Worm (Caenorhabditis elegans) whole organism, dauer: ENCODE measurements around the gene C50D2.2.

Source experiments
- unc-62 ChIP-seq: sonication (generic microtip); optimal IDR thresholded peaks from 2 replicates; lab custom pipeline; 2017; ENCODE audit warnings: missing biosample characterization, missing genetic modification reagents, missing genetic modification characterization

The C50D2.2 gene

ce11 chrII:108865-109264 is at the start of gene C50D2.2:
Gene C50D2.2, plus strand, starts transcription at chrII:109165.
- no peak for TF ChIP-seq unc-62

DNA sequence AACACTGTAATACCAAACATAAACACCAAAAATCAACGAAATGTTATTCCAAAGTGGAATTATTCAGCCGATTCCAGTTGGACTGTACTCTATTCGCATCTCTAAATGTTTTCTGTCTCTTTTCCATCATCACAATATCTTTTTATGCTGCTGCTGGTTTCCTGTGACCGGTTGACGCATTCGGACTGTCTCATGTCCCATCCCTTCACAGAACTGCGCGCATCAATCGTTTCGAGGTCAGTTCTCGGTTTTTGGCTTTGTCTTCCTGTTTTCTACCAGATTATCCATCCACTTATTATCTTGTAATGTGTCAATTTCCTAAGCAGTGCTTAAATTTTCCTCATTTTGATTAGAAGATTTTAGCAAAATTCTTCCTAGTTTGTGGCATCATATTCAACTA is 48.9 kb upstream of the C50D2.2 start:
- no peak for TF ChIP-seq unc-62

- TF ChIP-seq unc-62, result no peak
Measured at ce11 chrII:61013-61412, 48.0 kb upstream of the C50D2.2 start, which contains the start of gene C23H3.2. Gene C23H3.2, plus strand, starts transcription at chrII:61313.

DNA sequence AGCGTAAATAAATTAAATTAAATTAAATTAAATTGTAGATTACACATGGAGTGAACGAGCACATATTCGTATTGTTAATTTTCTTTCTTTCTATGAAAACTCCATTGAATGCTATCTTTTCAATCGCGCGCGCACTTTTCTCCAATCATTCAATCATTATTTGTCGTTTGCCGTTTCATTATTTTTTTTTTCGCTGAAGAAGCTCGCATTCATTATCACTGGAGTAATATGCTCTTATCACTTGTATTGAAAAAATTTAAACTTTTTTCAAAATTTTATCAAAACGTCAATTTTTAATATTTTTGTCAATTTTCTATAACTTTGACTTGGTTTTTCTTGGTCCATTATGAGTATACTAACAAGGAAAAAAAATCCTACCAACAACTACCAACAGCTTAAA is 43.5 kb upstream of the C50D2.2 start:
- TF ChIP-seq unc-62, result no peak

- no peak for TF ChIP-seq unc-62
Measured at ce11 chrII:66322-66721, 42.6 kb upstream of the C50D2.2 start.

DNA sequence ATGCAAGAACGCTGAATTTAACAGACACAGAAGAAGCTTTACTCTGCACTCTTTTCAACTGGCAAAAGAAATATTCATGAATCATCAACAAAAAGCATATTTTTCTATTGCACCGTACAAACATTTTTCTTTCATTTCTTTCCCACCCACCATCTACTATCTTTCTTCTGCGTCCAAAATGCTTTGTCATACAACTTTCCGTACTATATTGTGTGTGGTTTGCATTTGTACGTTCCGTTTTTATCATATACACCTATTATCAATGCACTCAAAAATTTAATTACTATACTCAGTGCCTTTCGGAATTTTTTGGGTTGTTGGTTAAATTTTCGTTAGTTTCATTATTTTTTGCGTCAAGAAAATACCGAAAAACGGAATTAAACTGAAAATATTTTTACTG is 41.3 kb upstream of the C50D2.2 start:
- no peak for TF ChIP-seq unc-62

DNA sequence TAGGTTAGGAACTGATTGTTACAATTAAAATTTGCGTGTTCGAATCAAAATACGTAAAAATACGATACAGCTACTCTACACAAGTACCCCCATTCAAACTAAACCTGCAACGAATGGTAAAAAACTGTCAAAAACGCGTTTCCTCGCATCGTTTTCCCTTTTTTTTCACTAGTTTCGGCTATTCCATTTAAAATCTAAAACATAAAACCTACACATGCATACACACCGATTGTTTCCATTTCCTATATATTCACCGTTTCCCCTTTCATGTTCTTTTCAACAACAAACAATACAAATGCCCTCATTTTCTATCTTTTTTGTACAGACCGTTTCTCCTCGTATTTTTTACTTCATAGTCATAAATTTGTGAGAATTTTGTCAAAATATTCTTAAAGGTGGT is 40.2 kb upstream of the C50D2.2 start:
- TF ChIP-seq unc-62, result no peak

DNA sequence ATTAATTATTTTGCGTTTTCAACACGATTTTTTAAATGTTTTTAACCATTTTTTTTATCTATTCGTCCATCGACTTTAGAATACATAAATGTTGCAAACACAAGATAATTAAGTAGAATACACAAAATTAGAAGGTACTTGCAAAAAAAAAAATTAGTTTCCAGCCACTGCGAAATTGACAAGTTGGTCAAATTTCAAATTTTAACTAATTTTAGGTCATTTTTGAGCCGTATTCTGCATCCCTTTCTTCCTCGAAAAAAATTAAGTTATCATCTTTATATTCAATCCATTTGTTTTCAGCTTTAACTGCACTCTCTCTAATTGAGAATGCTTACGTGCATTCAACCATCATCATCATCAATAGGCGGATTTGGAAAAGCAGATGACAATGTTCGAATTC is 39.6 kb upstream of the C50D2.2 start, which contains the start of gene egl-26:
Gene egl-26, plus strand, starts transcription at position 301 of the 400 bp plus-strand sequence.
- TF ChIP-seq unc-62, result no peak

DNA sequence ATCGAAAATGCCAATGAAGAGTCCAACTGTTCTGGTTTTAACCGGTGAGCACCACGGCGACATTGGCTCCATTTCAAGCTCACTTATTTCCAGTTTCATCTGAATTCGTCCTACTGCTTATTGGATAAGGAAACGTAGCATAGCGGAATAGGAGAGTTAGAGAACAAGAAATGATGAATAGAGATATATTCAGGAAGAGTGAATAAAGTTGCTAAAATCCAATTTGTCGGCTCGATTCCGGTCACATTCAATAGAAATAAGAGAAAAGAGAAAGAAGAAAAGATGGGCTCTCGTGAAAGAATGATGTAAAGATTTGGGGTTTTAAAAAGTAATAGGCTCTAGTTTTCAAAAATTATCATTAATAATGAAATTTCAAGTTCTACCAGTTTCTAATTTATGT is 35.6 kb upstream of the C50D2.2 start:
- TF ChIP-seq unc-62, result no peak

DNA sequence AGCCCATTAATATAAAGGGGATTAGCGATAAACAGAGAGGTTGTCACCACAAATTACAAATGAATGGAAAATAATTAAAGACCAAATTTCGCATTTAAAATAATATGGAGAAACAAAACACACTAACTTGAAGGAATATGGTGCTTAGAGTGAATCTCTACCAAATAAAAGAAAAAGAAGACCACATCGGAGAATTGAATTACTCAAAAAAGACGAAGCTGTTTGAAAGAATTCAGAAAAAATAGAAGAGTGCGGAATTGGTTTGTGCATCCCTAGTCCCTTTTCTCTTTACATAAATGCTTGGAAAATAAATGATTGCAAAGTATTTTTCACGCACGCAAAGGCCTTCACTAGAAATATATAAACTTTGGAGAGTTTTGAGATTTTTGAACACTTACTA is 35.1 kb upstream of the C50D2.2 start:
- TF ChIP-seq unc-62, result no peak

- no peak for TF ChIP-seq unc-62
Measured at ce11 chrII:75831-76230, 33.1 kb upstream of the C50D2.2 start.

- TF ChIP-seq unc-62, result no peak
Measured at ce11 chrII:76662-77061, 32.3 kb upstream of the C50D2.2 start.

DNA sequence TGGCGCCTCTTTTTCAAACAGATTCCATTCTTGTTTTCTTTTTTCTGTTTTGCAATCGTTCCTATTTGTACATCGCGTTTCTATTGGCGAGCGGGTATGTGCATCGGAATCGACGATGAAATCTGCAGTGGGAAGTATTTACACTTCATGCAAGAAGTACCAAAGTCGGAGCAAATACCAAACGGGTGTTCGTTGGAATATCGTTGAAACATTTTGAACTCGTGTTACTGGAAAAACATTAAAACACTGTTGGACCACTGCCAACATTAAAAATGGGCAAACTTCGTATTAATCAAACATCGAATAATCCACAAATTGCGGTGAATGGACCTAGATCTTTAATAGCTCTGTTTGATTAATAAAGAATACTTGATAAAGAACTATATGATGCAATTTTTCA is 29.8 kb upstream of the C50D2.2 start, which contains the start of gene C23H3.9:
Gene C23H3.9, minus strand, starts transcription at position 101 of the 400 bp plus-strand sequence.
- TF ChIP-seq unc-62, result no peak

- TF ChIP-seq unc-62, result no peak
Measured at ce11 chrII:84134-84533, 24.8 kb upstream of the C50D2.2 start, which contains the start of gene C50D2.6. Gene C50D2.6, plus strand, starts transcription at chrII:84434.

DNA sequence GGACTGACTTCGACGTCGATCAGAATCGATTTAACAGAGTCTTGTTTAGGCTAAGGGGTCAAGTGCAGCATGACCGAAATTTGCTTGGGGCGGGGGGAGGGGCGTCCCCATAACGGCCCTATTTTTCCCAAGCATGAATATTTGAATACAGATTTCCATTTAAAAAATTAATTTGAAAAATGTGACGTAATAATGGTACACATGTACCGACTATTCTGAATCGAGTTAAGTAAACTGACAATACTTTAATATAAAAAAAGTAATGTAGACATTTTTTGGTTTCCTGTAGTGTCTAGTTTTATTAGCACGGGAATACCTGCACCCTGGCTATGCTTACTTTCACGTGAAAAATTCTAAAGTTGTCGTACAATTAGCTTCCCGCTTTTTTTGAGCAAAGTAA is 22.2 kb upstream of the C50D2.2 start:
- no peak for TF ChIP-seq unc-62

- no peak for TF ChIP-seq unc-62
Measured at ce11 chrII:87937-88336, 21.0 kb upstream of the C50D2.2 start.

- no peak for TF ChIP-seq unc-62
Measured at ce11 chrII:91419-91818, 17.5 kb upstream of the C50D2.2 start, which contains the start of gene mcat-1. Gene mcat-1, minus strand, starts transcription at chrII:91519.

DNA sequence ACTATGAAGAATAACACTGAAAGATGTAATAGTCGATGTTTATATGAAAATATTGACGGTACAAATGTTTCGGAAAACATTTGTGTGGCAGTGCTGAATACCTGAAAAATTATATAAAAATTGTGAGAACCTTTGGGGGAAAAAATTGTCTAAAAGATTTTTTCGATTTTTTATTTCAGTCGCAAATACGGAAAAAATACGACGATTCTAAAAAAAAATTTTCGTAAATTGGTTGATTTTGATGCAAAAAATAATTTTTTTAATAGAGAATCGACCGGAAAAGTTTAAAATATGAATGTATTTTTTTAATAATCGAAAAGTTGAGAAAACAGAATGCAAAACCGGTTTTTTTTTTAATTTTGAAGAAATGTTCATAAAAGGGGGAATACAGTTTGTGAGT is 13.8 kb upstream of the C50D2.2 start, which contains the start of gene C50D2.7:
Gene C50D2.7, minus strand, starts transcription at position 101 of the 400 bp plus-strand sequence.
- TF ChIP-seq unc-62, result no peak
